Fruit fly (Drosophila melanogaster): ENCODE measurements around the gene Gug.

The Gug gene

DNA sequence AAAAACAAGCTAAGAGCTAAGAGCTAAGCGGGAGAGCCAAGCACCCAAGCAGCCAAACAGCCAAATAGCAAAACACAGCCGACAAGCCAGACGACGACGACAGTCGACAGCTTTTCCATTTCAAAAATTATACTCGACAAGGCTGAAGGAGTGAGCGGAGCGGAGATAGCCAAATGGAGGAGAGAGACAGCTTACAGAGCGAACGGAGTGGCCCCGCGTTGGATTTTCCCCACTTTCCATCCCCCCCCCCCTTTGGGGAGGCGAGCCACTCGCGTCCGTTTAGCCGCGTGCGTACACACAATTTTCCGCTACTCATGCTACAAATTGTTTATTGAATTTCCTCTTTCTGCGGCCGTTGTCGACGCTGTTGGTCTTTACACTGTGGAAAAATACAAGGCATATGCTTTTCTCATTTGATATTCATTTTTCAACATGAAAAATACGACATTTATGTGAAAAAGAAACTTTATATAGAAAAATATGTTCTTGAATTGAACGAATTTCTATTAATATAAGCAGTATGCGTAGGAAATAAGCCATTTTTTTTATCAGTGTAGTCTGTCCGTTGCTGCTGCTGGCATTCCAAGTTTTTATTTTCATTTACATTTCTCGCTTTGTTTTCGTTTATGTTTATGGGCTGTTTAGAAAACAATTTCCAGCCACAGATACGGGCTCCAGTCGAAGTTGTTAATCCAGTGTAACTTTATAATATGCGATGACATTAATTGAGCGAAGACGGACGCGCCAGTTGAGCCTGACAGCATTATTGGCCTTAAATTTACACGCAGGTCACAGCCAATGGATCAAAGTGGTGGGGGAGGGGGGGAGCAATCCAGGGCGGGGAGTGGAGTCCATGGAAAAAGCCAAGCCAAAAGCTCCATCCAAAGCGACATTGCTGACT, 8.4 kb downstream of the Gug start (continued):
- peak; percentile 24 for TF ChIP-seq Dp (GFP tag; optimal IDR thresholded peaks at IDR 0.05)
- peak; percentile 98 for TF ChIP-seq CG3726 (GFP tag; IDR thresholded peaks at IDR 0.05)
- TF ChIP-seq Hmx (GFP tag; optimal IDR thresholded peaks at IDR 0.05) = peak; percentile 90
- TF ChIP-seq gem (tag; optimal IDR thresholded peaks at IDR 0.05) = peak; percentile 99
- TF ChIP-seq rib (GFP tag; IDR thresholded peaks at IDR 0.05) = peak; percentile 96
- peak; percentile 96 for TF ChIP-seq Optix (GFP tag; IDR thresholded peaks at IDR 0.05)
- TF ChIP-seq CG18599 (GFP tag; optimal IDR thresholded peaks at IDR 0.05) = peak; percentile 98
- peak; percentile 81 for TF ChIP-seq CG10321 (GFP tag; IDR thresholded peaks at IDR 0.05)
- no peak for TF ChIP-seq h (optimal IDR thresholded peaks at IDR 0.05)
- no peak for TF ChIP-seq unc-4 (GFP tag; IDR thresholded peaks at IDR 0.05; ENCODE audit: partially characterized antibody)
- TF ChIP-seq sens-2 (GFP tag; IDR thresholded peaks at IDR 0.05) = peak; percentile 97
- TF ChIP-seq CG14860 (GFP tag; IDR thresholded peaks at IDR 0.05; ENCODE audit: partially characterized antibody) = no peak
- no peak for TF ChIP-seq prd (optimal IDR thresholded peaks at IDR 0.05)
- peak; percentile 99 for TF ChIP-seq prd (GFP tag; IDR thresholded peaks at IDR 0.05)
- peak; percentile 98 for TF ChIP-seq Awh (GFP tag; IDR thresholded peaks at IDR 0.05)
- peak; percentile 96 for TF ChIP-seq dati (GFP tag; IDR thresholded peaks at IDR 0.05)
- peak; percentile 97 for TF ChIP-seq Lhr (GFP tag; optimal IDR thresholded peaks at IDR 0.05)
- peak; percentile 98 for TF ChIP-seq lab (GFP tag; optimal IDR thresholded peaks at IDR 0.05)
- TF ChIP-seq CG9437 (GFP tag; optimal IDR thresholded peaks at IDR 0.05) = peak; percentile 95
- TF ChIP-seq ERR (GFP tag; optimal IDR thresholded peaks at IDR 0.05) = peak; percentile 92
- peak; percentile 63 for TF ChIP-seq lbe (GFP tag; optimal IDR thresholded peaks at IDR 0.05)
- TF ChIP-seq pnt (GFP tag; optimal IDR thresholded peaks at IDR 0.05) = peak; percentile 97
- TF ChIP-seq CG9727 (GFP tag; optimal IDR thresholded peaks at IDR 0.05) = peak; percentile 99
- TF ChIP-seq disco-r (GFP tag; optimal IDR thresholded peaks at IDR 0.05) = peak; percentile 98
- TF ChIP-seq Ada2b (GFP tag; IDR thresholded peaks at IDR 0.05) = peak; percentile 98
- 0 out of 4 replicates have a peak, but pooled peaks have one; percentile 11 for TF ChIP-seq Dll (GFP tag; IDR thresholded peaks at IDR 0.05; ENCODE audit: partially characterized antibody)
- TF ChIP-seq Mad (GFP tag; optimal IDR thresholded peaks at IDR 0.05) = peak; percentile 97
- peak; percentile 98 for TF ChIP-seq slbo (GFP tag; IDR thresholded peaks at IDR 0.05)
- peak; percentile 93 for TF ChIP-seq dimm (GFP tag; IDR thresholded peaks at IDR 0.05)
- peak; percentile 98 for TF ChIP-seq ind (GFP tag; optimal IDR thresholded peaks at IDR 0.05)
- peak; percentile 100 for TF ChIP-seq sens (GFP tag)
- TF ChIP-seq CG14667 (GFP tag; IDR thresholded peaks at IDR 0.05) = peak; percentile 96
- TF ChIP-seq ase (GFP tag; IDR thresholded peaks at IDR 0.05) = peak; percentile 96
- TF ChIP-seq CG6683 (GFP tag; optimal IDR thresholded peaks at IDR 0.05) = peak; percentile 94
- peak; percentile 95 for TF ChIP-seq pb (GFP tag; optimal IDR thresholded peaks at IDR 0.05)
- TF ChIP-seq fu2 (GFP tag; optimal IDR thresholded peaks at IDR 0.05) = peak; percentile 93
- peak; percentile 96 for TF ChIP-seq CG3838 (GFP tag; optimal IDR thresholded peaks at IDR 0.05)
- peak; percentile 98 for TF ChIP-seq lilli (GFP tag; optimal IDR thresholded peaks at IDR 0.05)
- TF ChIP-seq H15 (GFP tag; IDR thresholded peaks at IDR 0.05) = peak; percentile 97
- TF ChIP-seq CG31224 (GFP tag; IDR thresholded peaks at IDR 0.05) = peak; percentile 94
- peak; percentile 17 for TF ChIP-seq CG15479 (GFP tag; optimal IDR thresholded peaks at IDR 0.05)
- TF ChIP-seq psq (GFP tag; optimal IDR thresholded peaks at IDR 0.05) = peak; percentile 96
- no peak for TF ChIP-seq hbn (GFP tag; IDR thresholded peaks at IDR 0.05; ENCODE audit: partially characterized antibody)
- TF ChIP-seq vvl (GFP tag; IDR thresholded peaks at IDR 0.05) = peak; percentile 99
- peak; percentile 74 for TF ChIP-seq ash1 (GFP tag; optimal IDR thresholded peaks at IDR 0.05)
- TF ChIP-seq Adf1 (GFP tag; IDR thresholded peaks at IDR 0.05) = peak; percentile 78
- peak; percentile 92 for TF ChIP-seq CG9215 (GFP tag; IDR thresholded peaks at IDR 0.05)
- peak; percentile 92 for TF ChIP-seq CG11085 (GFP tag; IDR thresholded peaks at IDR 0.05)
- peak; percentile 86 for TF ChIP-seq CG34376 (GFP tag; optimal IDR thresholded peaks at IDR 0.05)
- peak; percentile 90 for TF ChIP-seq Usf (GFP tag; optimal IDR thresholded peaks at IDR 0.05)

All from whole organism, embryonic.